Worm (Caenorhabditis elegans): Measurements from ENCODE around the gene jmjd-1.2.
A peak's percentile ranks its signal among the peaks of the same experiment; 100 is the strongest.

jmjd-1.2 gene

DNA sequence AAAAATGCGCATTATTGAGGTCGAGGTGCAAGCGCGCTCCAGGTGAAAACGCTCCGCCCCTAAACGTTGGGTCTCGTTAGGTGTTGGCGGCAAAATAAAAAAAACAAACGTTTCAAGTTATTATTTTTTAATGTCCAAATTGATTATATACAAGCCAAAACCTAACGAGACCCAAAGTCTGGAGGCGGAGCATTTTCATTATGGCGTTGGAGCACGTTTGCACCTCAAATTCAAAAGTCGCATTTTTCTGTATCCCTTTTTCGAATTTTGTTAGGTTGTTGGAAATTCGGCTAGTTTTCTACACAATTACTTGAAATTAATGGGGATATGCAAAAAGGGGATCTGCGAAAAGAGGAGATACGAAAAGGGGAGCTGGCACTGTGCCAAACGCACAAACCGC is 2.9 kb upstream of the jmjd-1.2 start, which contains the start of gene col-111:
col-111 (minus strand) TSS at position 101 of the 400 bp plus-strand sequence.
- TF ChIP-seq elt-2 (tag; optimal IDR thresholded peaks at IDR 0.05): no peak
- no peak for TF ChIP-seq unc-39 (tag; optimal IDR thresholded peaks at IDR 0.05)
- no peak for TF ChIP-seq eor-1 (tag; optimal IDR thresholded peaks at IDR 0.05)
- TF ChIP-seq ama-1 (optimal IDR thresholded peaks at IDR 0.05): no peak
- no peak for TF ChIP-seq ceh-28 (tag; optimal IDR thresholded peaks at IDR 0.05)
- no peak for TF ChIP-seq pqm-1 (tag; optimal IDR thresholded peaks at IDR 0.05)
- TF ChIP-seq skn-1 (tag; optimal IDR thresholded peaks at IDR 0.05): no peak
- no peak for TF ChIP-seq fkh-2 (tag; optimal IDR thresholded peaks at IDR 0.05)
- no peak for TF ChIP-seq nhr-237 (tag; optimal IDR thresholded peaks at IDR 0.05)
- TF ChIP-seq nhr-28 (tag; optimal IDR thresholded peaks at IDR 0.05): no peak
- TF ChIP-seq pha-4 (tag; optimal IDR thresholded peaks at IDR 0.05): no peak

DNA sequence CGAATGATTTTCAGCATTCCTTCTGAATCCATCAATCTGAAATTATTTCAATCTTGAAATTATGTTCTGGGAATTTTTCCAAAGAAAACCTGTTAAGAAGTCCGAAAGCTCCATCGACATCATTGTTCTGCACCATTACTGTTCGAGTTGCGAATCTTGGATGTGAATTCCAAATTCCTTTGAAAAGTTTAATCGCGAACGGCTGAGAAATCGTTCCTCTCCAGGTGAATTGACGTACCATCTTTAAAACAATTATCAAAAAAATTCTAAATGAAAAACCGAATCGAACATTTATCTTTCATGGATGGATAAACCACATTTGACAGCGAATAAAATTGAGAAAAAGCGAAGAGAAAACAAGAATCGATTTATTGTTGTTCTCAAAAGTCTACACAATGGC is 1.5 kb upstream of the jmjd-1.2 start, which contains the start of gene mrps-21:
mrps-21 (minus strand) TSS at position 241 of the 400 bp plus-strand sequence.
- TF ChIP-seq daf-12 (tag; optimal IDR thresholded peaks at IDR 0.05) (no peak), jun-1 (tag; optimal IDR thresholded peaks at IDR 0.05) (no peak), ama-1 (optimal IDR thresholded peaks at IDR 0.05) (peak; percentile 44)

ce11 chrIV:4665079-4665478 is 4.3 kb downstream of the jmjd-1.2 start, which contains the start of gene F29B9.1:
TSS of gene F29B9.1 (plus strand) at chrIV:4665379.
- TF ChIP-seq pha-4 (tag; optimal IDR thresholded peaks at IDR 0.05) (peak; percentile 17), nhr-237 (tag; optimal IDR thresholded peaks at IDR 0.05) (no peak), egl-5 (tag; optimal IDR thresholded peaks at IDR 0.05) (no peak), egl-27 (tag; optimal IDR thresholded peaks at IDR 0.05) (no peak)

- peak; percentile 5 for TF ChIP-seq hmg-11 (tag; optimal IDR thresholded peaks at IDR 0.05)
- TF ChIP-seq lsy-12 (tag; optimal IDR thresholded peaks at IDR 0.05): no peak
- TF ChIP-seq lin-39 (tag; optimal IDR thresholded peaks at IDR 0.05): peak; percentile 63
- peak; percentile 40 for TF ChIP-seq elt-1 (tag; optimal IDR thresholded peaks at IDR 0.05)
- TF ChIP-seq aly-2 (tag; optimal IDR thresholded peaks at IDR 0.05): no peak
- TF ChIP-seq nfya-1 (tag; optimal IDR thresholded peaks at IDR 0.05; ENCODE audit: insufficient read depth): peak; percentile 4
Measured at ce11 chrIV:4667383-4667782, 6.6 kb downstream of the jmjd-1.2 start.

ce11 chrIV:4667835-4668234 is 7.0 kb downstream of the jmjd-1.2 start:
- TF ChIP-seq mml-1 (tag; optimal IDR thresholded peaks at IDR 0.05) (no peak), nhr-23 (tag; optimal IDR thresholded peaks at IDR 0.05) (no peak), jun-1 (tag; optimal IDR thresholded peaks at IDR 0.05) (no peak), lsy-12 (tag; optimal IDR thresholded peaks at IDR 0.05) (no peak)

DNA sequence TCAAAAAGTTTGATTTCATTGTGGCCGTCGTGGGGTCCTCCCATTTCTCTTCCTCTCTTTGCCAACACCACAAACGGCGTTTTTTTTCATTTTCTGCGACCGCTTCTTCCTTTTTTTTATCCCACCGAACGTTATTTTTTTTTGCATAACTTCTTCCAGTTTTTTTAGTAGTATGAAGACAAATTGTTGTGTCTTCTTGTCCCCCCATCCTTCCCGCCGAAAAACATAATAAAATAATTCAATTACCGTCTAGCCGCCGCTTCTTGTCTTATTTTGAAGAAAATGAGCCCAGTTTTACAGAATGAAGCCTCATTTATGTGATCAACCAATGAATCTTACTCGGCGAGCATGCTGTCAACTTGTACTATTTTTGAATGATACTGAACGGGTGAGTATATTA is 8.5 kb downstream of the jmjd-1.2 start, which contains the start of gene F29B9.12:
F29B9.12 (plus strand) TSS at position 301 of the 400 bp plus-strand sequence.
- TF ChIP-seq nhr-67 (tag; optimal IDR thresholded peaks at IDR 0.05) (no peak), ceh-82 (tag; optimal IDR thresholded peaks at IDR 0.05) (no peak), nhr-77 (tag; optimal IDR thresholded peaks at IDR 0.05) (no peak), zag-1 (tag; optimal IDR thresholded peaks at IDR 0.05) (no peak), ceh-28 (tag; optimal IDR thresholded peaks at IDR 0.05) (no peak), snpc-4 (tag; optimal IDR thresholded peaks at IDR 0.05) (no peak), egl-27 (tag; optimal IDR thresholded peaks at IDR 0.05) (no peak), elt-3 (tag; optimal IDR thresholded peaks at IDR 0.05) (no peak), fos-1 (tag; optimal IDR thresholded peaks at IDR 0.05) (no peak), mml-1 (tag; optimal IDR thresholded peaks at IDR 0.05) (no peak), jun-1 (tag; optimal IDR thresholded peaks at IDR 0.05) (no peak), skn-1 (tag; optimal IDR thresholded peaks at IDR 0.05) (no peak), pha-4 (tag; optimal IDR thresholded peaks at IDR 0.05) (no peak), nhr-28 (tag; optimal IDR thresholded peaks at IDR 0.05) (no peak), R02D3.7 (tag; optimal IDR thresholded peaks at IDR 0.05) (no peak), nhr-23 (tag; optimal IDR thresholded peaks at IDR 0.05) (no peak), unc-62 (GFP tag; optimal IDR thresholded peaks at IDR 0.05) (no peak), mdl-1 (tag; optimal IDR thresholded peaks at IDR 0.05) (no peak), pqm-1 (tag; optimal IDR thresholded peaks at IDR 0.05) (no peak), ztf-4 (tag; optimal IDR thresholded peaks at IDR 0.05) (no peak)
